Worm (Caenorhabditis elegans) whole organism, L4/young adult: ENCODE measurements around the gene F57B9.8.

Experiments used
- W03F9.2 ChIP-seq: fragments of 150-350 bp; optimal IDR thresholded peaks from 2 replicates; lab custom pipeline; 2014; ENCODE audit warnings: missing biosample characterization, missing genetic modification characterization
- dao-5 ChIP-seq: sonication (generic microtip); optimal IDR thresholded peaks from 2 replicates; lab custom pipeline; 2016; ENCODE audit warnings: missing genotype, missing genetic modification characterization, moderate library complexity, missing compliant biosample characterization
- him-1 ChIP-seq: sonication (generic microtip); optimal IDR thresholded peaks from 2 replicates; lab custom pipeline; 2016; ENCODE audit warnings: missing genotype, missing genetic modification reagents, missing genetic modification characterization, missing compliant biosample characterization

ce11 chrIII:6895166-6895565, 40.0 kb downstream of the F57B9.8 start:
- no peak for TF ChIP-seq him-1 (tag; lab: Kevin White, UChicago)
- TF ChIP-seq W03F9.2 (tag; lab: Kevin White, UChicago) = peak; percentile 2
- TF ChIP-seq dao-5 = no peak
